Worm (Caenorhabditis elegans): ENCODE measurements around the gene Y41D4A.4.

- no peak for TF ChIP-seq nhr-6 (tag; optimal IDR thresholded peaks at IDR 0.05)
- no peak for TF ChIP-seq ceh-20 (GFP tag; IDR thresholded peaks at IDR 0.05)
- TF ChIP-seq nhr-11 (tag; optimal IDR thresholded peaks at IDR 0.05): no peak
- TF ChIP-seq ceh-82 (tag; optimal IDR thresholded peaks at IDR 0.05): no peak
Measured at ce11 chrIV:1707960-1708359, 37.8 kb upstream of the Y41D4A.4 start.
